Fruit fly (Drosophila melanogaster) whole organism, embryonic: ENCODE results near the gene CG12289.

Experiments
- C15 ChIP-seq: fragments of 200-800 bp; sonication (Bioruptor generic); IDR thresholded peaks from 3 replicates; pipeline ENCODE4 v1.3.6; 2022; ENCODE audit warnings: missing biosample characterization, missing genetic modification characterization
- CG10321 ChIP-seq: fragments of 200-800 bp; sonication (Bioruptor generic); IDR thresholded peaks from 2 replicates; pipeline ENCODE4 v1.3.6; 2022; ENCODE audit warnings: missing biosample characterization, missing genetic modification characterization
- CG11247 ChIP-seq: fragments of 200-800 bp; sonication (Bioruptor generic); IDR thresholded peaks from 2 replicates; pipeline ENCODE4 v1.3.6; 2022; ENCODE audit warnings: missing biosample characterization, missing genetic modification characterization
- CG12104 ChIP-seq: fragments of 200-800 bp; sonication (Bioruptor generic); optimal IDR thresholded peaks from 3 replicates; lab custom pipeline; 2016; ENCODE audit warnings: missing biosample characterization, missing genetic modification characterization
- CG12769 ChIP-seq: fragments of 200-800 bp; sonication (Bioruptor generic); optimal IDR thresholded peaks from 2 replicates; lab custom pipeline; 2019; ENCODE audit warnings: missing biosample characterization, mild to moderate bottlenecking, missing genetic modification characterization, moderate library complexity
- CG13775 ChIP-seq: fragments of 200-800 bp; sonication (Bioruptor generic); optimal IDR thresholded peaks from 3 replicates; lab custom pipeline; 2017; ENCODE audit warnings: missing biosample characterization, mild to moderate bottlenecking, missing genetic modification characterization
- CG14050 ChIP-seq: fragments of 200-800 bp; sonication (Bioruptor generic); IDR thresholded peaks from 3 replicates; pipeline ENCODE4 v1.3.6; 2022; ENCODE audit warnings: missing biosample characterization, missing genetic modification characterization
- CG15073 ChIP-seq: fragments of 200-800 bp; sonication (Bioruptor generic); optimal IDR thresholded peaks from 2 replicates; lab custom pipeline; 2016; ENCODE audit warnings: missing biosample characterization, missing genetic modification characterization
- CG18011 ChIP-seq: fragments of 200-800 bp; sonication (Bioruptor generic); optimal IDR thresholded peaks from 2 replicates; lab custom pipeline; 2017; ENCODE audit warnings: missing biosample characterization, missing genetic modification characterization, mild to moderate bottlenecking, moderate library complexity, missing genotype
- CG1832 ChIP-seq: fragments of 200-800 bp; sonication (Bioruptor generic); optimal IDR thresholded peaks from 2 replicates; lab custom pipeline; 2017; ENCODE audit warnings: missing biosample characterization, mild to moderate bottlenecking, missing genetic modification characterization, inconsistent platforms
- CG2202 ChIP-seq: fragments of 200-800 bp; sonication (Bioruptor generic); optimal IDR thresholded peaks from 2 replicates; lab custom pipeline; 2018; ENCODE audit warnings: missing biosample characterization, mild to moderate bottlenecking, missing genetic modification characterization
- CG2875 ChIP-seq: fragments of 200-800 bp; sonication (Bioruptor generic); optimal IDR thresholded peaks from 2 replicates; lab custom pipeline; 2017; ENCODE audit warnings: missing biosample characterization, mild to moderate bottlenecking, missing genetic modification characterization, missing genetic modification reagents
- CG3163 ChIP-seq: fragments of 200-800 bp; sonication (Bioruptor generic); optimal IDR thresholded peaks from 3 replicates; lab custom pipeline; 2016; ENCODE audit warnings: missing biosample characterization, missing genetic modification characterization
- CG32767 ChIP-seq: fragments of 200-800 bp; sonication (Bioruptor generic); IDR thresholded peaks from 2 replicates; pipeline ENCODE4 v1.3.6; 2022; ENCODE audit warnings: missing biosample characterization, missing genetic modification characterization
- CG32772 ChIP-seq: fragments of 200-800 bp; sonication (Bioruptor generic); IDR thresholded peaks from 2 replicates; pipeline ENCODE4 v1.3.6; 2022; ENCODE audit warnings: missing biosample characterization, missing genetic modification characterization
- CG3726 ChIP-seq: fragments of 200-800 bp; sonication (Bioruptor generic); IDR thresholded peaks from 3 replicates; pipeline ENCODE4, ENCODE4 v1.3.6; 2022; ENCODE audit warnings: missing biosample characterization, missing genetic modification characterization
- CG4424 ChIP-seq: fragments of 200-800 bp; sonication (Bioruptor generic); optimal IDR thresholded peaks from 3 replicates; lab custom pipeline; 2016; ENCODE audit warnings: missing biosample characterization, missing genetic modification characterization
- CG4707 ChIP-seq: fragments of 200-800 bp; sonication (Bioruptor generic); optimal IDR thresholded peaks from 2 replicates; lab custom pipeline; 2018; ENCODE audit warnings: missing biosample characterization, mild to moderate bottlenecking, missing genetic modification characterization, moderate library complexity
- CG9609 ChIP-seq: fragments of 200-800 bp; sonication (Bioruptor generic); optimal IDR thresholded peaks from 3 replicates; lab custom pipeline; 2016; ENCODE audit warnings: missing biosample characterization, missing genetic modification characterization
- Chrac-16 ChIP-seq: fragments of 200-800 bp; sonication (Bioruptor generic); optimal IDR thresholded peaks from 3 replicates; lab custom pipeline; 2016; ENCODE audit warnings: missing biosample characterization, missing genetic modification characterization
- Doc2 ChIP-seq: fragments of 200-800 bp; sonication (Bioruptor generic); IDR thresholded peaks from 2 replicates; pipeline ENCODE4 v1.3.6; 2022; ENCODE audit warnings: missing biosample characterization, missing genetic modification characterization
- E2f1 ChIP-seq: fragments of 200-800 bp; sonication (Bioruptor generic); IDR thresholded peaks from 2 replicates; pipeline ENCODE4 v1.3.6; 2022; ENCODE audit warnings: missing biosample characterization, missing genetic modification characterization
- Eip74EF ChIP-seq, 2 experiments: fragments of 200-800 bp in 1 of 2; fragments of >200 bp in 1 of 2; sonication (Bioruptor generic) in 1 of 2; optimal IDR thresholded peaks; 2 replicates each; lab custom pipeline; 2017 to 2019; ENCODE audit warnings: missing biosample characterization in 2 of 2, missing genetic modification characterization in 2 of 2, mild to moderate bottlenecking in 1 of 2, moderate library complexity in 1 of 2
- H15 ChIP-seq: fragments of 200-800 bp; sonication (Bioruptor generic); IDR thresholded peaks from 3 replicates; pipeline ENCODE4 v1.3.6; 2022; ENCODE audit warnings: missing biosample characterization, missing genetic modification characterization
- HLH4C ChIP-seq: fragments of 200-800 bp; sonication (Bioruptor generic); IDR thresholded peaks from 3 replicates; pipeline ENCODE4 v1.3.6; 2022; ENCODE audit warnings: missing biosample characterization, missing genetic modification characterization; ENCODE audit not compliant: partially characterized antibody
- Hey ChIP-seq: fragments of 200-800 bp; sonication (Bioruptor generic); optimal IDR thresholded peaks from 3 replicates; lab custom pipeline; 2018; ENCODE audit warnings: missing biosample characterization, mild to moderate bottlenecking, missing genetic modification characterization
- MTF-1 ChIP-seq: fragments of 200-800 bp; sonication (Bioruptor generic); optimal IDR thresholded peaks from 2 replicates; lab custom pipeline; 2018; ENCODE audit warnings: missing biosample characterization, mild to moderate bottlenecking, missing genetic modification characterization, borderline replicate concordance
- NC2α ChIP-seq: fragments of 200-800 bp; sonication (Bioruptor generic); optimal IDR thresholded peaks from 2 replicates; lab custom pipeline; 2016; ENCODE audit warnings: missing biosample characterization, missing genetic modification characterization
- Nf-YC ChIP-seq: fragments of 200-800 bp; optimal IDR thresholded peaks from 3 replicates; lab custom pipeline; 2019; ENCODE audit warnings: missing biosample characterization, mild to moderate bottlenecking, missing genetic modification characterization, moderate library complexity
- Opbp ChIP-seq: fragments of 200-800 bp; sonication (Bioruptor generic); IDR thresholded peaks from 3 replicates; pipeline ENCODE4 v1.3.6; 2022; ENCODE audit warnings: missing biosample characterization, missing genetic modification characterization; ENCODE audit not compliant: partially characterized antibody
- Six4 ChIP-seq: fragments of 200-800 bp; sonication (Bioruptor generic); optimal IDR thresholded peaks from 2 replicates; lab custom pipeline; 2016; ENCODE audit warnings: missing biosample characterization, missing genetic modification characterization
- Sry-δ ChIP-seq: fragments of 200-800 bp; sonication (Bioruptor generic); optimal IDR thresholded peaks from 2 replicates; lab custom pipeline; 2016; ENCODE audit warnings: missing biosample characterization, missing genetic modification characterization
- TFAM ChIP-seq: fragments of 200-800 bp; sonication (Bioruptor generic); optimal IDR thresholded peaks from 2 replicates; lab custom pipeline; 2017; ENCODE audit warnings: missing biosample characterization, missing genetic modification characterization, inconsistent platforms
- cato ChIP-seq: fragments of 200-800 bp; sonication (Bioruptor generic); optimal IDR thresholded peaks from 2 replicates; lab custom pipeline; 2016; ENCODE audit warnings: missing biosample characterization, missing genetic modification characterization, borderline replicate concordance
- crol ChIP-seq: fragments of 200-800 bp; sonication (Bioruptor generic); IDR thresholded peaks from 2 replicates; pipeline ENCODE4 v1.3.6; 2022; ENCODE audit warnings: missing biosample characterization, missing genetic modification characterization
- da ChIP-seq: fragments of 200-800 bp; sonication (Bioruptor generic); optimal IDR thresholded peaks from 2 replicates; lab custom pipeline; 2016; ENCODE audit warnings: missing biosample characterization, missing genetic modification characterization
- ems ChIP-seq: fragments of 200-800 bp; sonication (Bioruptor generic); optimal IDR thresholded peaks from 3 replicates; lab custom pipeline; 2016; ENCODE audit warnings: missing biosample characterization, missing genetic modification characterization
- fd102C ChIP-seq: fragments of 200-800 bp; sonication (Bioruptor generic); optimal IDR thresholded peaks from 2 replicates; lab custom pipeline; 2018; ENCODE audit warnings: missing biosample characterization, mild to moderate bottlenecking, missing genetic modification characterization, moderate library complexity
- fd3F ChIP-seq: fragments of 200-800 bp; sonication (Bioruptor generic); optimal IDR thresholded peaks from 2 replicates; lab custom pipeline; 2018; ENCODE audit warnings: missing biosample characterization, mild to moderate bottlenecking, missing genetic modification characterization, moderate library complexity
- ftz-f1 ChIP-seq: fragments of 200-800 bp; sonication (Bioruptor generic); optimal IDR thresholded peaks from 2 replicates; lab custom pipeline; 2016; ENCODE audit warnings: missing biosample characterization, missing genetic modification characterization
- lab ChIP-seq: fragments of 200-800 bp; sonication (Bioruptor generic); optimal IDR thresholded peaks from 3 replicates; lab custom pipeline; 2017; ENCODE audit warnings: missing biosample characterization, missing genetic modification characterization, mild to moderate bottlenecking, moderate library complexity, missing genetic modification reagents
- lilli ChIP-seq: fragments of 200-800 bp; sonication (Bioruptor generic); optimal IDR thresholded peaks from 3 replicates; lab custom pipeline; 2016; ENCODE audit warnings: missing biosample characterization, missing genetic modification characterization
- nom ChIP-seq: fragments of 200-800 bp; sonication (Bioruptor generic); optimal IDR thresholded peaks from 2 replicates; lab custom pipeline; 2017; ENCODE audit warnings: missing biosample characterization, missing genetic modification characterization, mild to moderate bottlenecking, moderate library complexity, missing genetic modification reagents
- pb ChIP-seq: fragments of 200-800 bp; sonication (Bioruptor generic); optimal IDR thresholded peaks from 3 replicates; lab custom pipeline; 2016; ENCODE audit warnings: missing biosample characterization, missing genetic modification characterization
- phol ChIP-seq: fragments of 200-800 bp; sonication (Bioruptor generic); optimal IDR thresholded peaks from 3 replicates; lab custom pipeline; 2018; ENCODE audit warnings: missing biosample characterization, mild to moderate bottlenecking, missing genetic modification characterization, moderate library complexity
- schlank ChIP-seq: fragments of 200-800 bp; sonication (Bioruptor generic); optimal IDR thresholded peaks from 2 replicates; lab custom pipeline; 2018; ENCODE audit warnings: missing biosample characterization, mild to moderate bottlenecking, missing genetic modification characterization
- sima ChIP-seq: fragments of 200-800 bp; sonication (Bioruptor generic); optimal IDR thresholded peaks from 2 replicates; lab custom pipeline; 2016; ENCODE audit warnings: missing biosample characterization, missing genetic modification characterization
- slou ChIP-seq: fragments of 200-800 bp; sonication (Bioruptor generic); optimal IDR thresholded peaks from 3 replicates; lab custom pipeline; 2016; ENCODE audit warnings: missing biosample characterization, missing genetic modification characterization
- tgo ChIP-seq: fragments of 200-800 bp; sonication (Bioruptor generic); IDR thresholded peaks from 3 replicates; pipeline ENCODE4 v1.3.6; 2022; ENCODE audit warnings: missing biosample characterization, missing genetic modification characterization
- wek ChIP-seq: fragments of 200-800 bp; sonication (Bioruptor generic); optimal IDR thresholded peaks from 3 replicates; lab custom pipeline; 2018; ENCODE audit warnings: missing biosample characterization, mild to moderate bottlenecking, missing genetic modification characterization, moderate library complexity
- yki ChIP-seq: fragments of >200 bp; optimal IDR thresholded peaks from 3 replicates; lab custom pipeline; 2018

The CG12289 gene

DNA sequence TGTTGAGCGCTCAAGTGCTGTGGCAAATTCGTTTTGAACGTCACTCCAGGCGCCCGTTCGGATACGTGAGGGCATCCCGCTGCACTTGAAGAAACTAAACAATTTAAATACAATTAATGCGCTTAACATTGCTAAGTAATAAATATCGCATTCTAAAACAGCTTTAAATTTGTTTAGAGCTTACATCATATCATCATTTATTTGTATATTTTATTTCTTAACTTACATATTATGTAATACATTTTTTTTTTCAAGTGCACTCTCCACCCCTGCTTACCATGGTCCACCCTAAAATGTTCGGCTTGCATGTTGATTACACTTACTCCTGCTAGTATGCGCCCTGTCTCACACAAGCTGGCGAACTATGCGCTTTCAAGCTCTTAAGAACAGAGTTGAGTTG is 42.9 kb downstream of the CG12289 start (continued):
- TF ChIP-seq CG18011 (GFP tag; lab: Kevin White, UChicago) (peak; percentile 19), cato (peak; percentile 55), CG32772 (peak; percentile 77), Eip74EF (GFP tag; optimal IDR thresholded peaks at IDR 0.05; lab: Kevin White, UChicago) (peak in 1 of 2 experiments; percentile 39), CG3163 (no peak), CG15073 (GFP tag; lab: Kevin White, UChicago) (peak; percentile 26), E2f1 (GFP tag; lab: Robert Waterston, UW) (peak; percentile 74), da (GFP tag; lab: Kevin White, UChicago) (no peak), fd102C (GFP tag; lab: Kevin White, UChicago) (peak; percentile 5), Six4 (peak; percentile 37), HLH4C (GFP tag; lab: Robert Waterston, UW) (no peak), ems (no peak), Hey (tag; lab: Kevin White, UChicago) (no peak), lilli (GFP tag; lab: Kevin White, UChicago) (peak; percentile 50), TFAM (GFP tag; lab: Kevin White, UChicago) (peak; percentile 1), CG2875 (GFP tag; lab: Kevin White, UChicago) (peak; percentile 83), Doc2 (GFP tag; lab: Robert Waterston, UW) (no peak), ftz-f1 (GFP tag; lab: Kevin White, UChicago) (no peak), pb (GFP tag; lab: Kevin White, UChicago) (no peak), crol (GFP tag; lab: Robert Waterston, UW) (no peak), Opbp (no peak), Nf-YC (tag; lab: Kevin White, UChicago) (no peak), MTF-1 (peak; percentile 29), CG12769 (tag; lab: Kevin White, UChicago) (no peak), Sry-δ (GFP tag; lab: Kevin White, UChicago) (no peak), schlank (tag; lab: Kevin White, UChicago) (no peak), sima (GFP tag; lab: Kevin White, UChicago) (no peak), tgo (GFP tag; lab: Robert Waterston, UW) (peak; percentile 67), CG2202 (tag; lab: Kevin White, UChicago) (peak; percentile 85), CG11247 (GFP tag; lab: Robert Waterston, UW) (peak; percentile 7; the same call in 1 of the 2 replicates), CG32767 (peak; percentile 56; the same call in 1 of the 2 replicates), CG14050 (GFP tag; lab: Robert Waterston, UW) (peak; percentile 39; the same call in 1 of the 3 replicates), slou (peak; percentile 13), nom (GFP tag; lab: Kevin White, UChicago) (peak; percentile 6), CG10321 (no peak), CG9609 (no peak), CG1832 (no peak), phol (tag; lab: Kevin White, UChicago) (peak; percentile 83), NC2α (GFP tag; lab: Kevin White, UChicago) (peak; percentile 37), CG13775 (peak; percentile 78), fd3F (GFP tag; lab: Kevin White, UChicago) (no peak), lab (GFP tag; lab: Kevin White, UChicago) (peak; percentile 65), C15 (GFP tag; lab: Robert Waterston, UW) (no peak; the same call in 2 of the 3 replicates), CG12104 (GFP tag; lab: Kevin White, UChicago) (no peak), wek (GFP tag; lab: Kevin White, UChicago) (peak; percentile 1), CG4424 (peak; percentile 77), Chrac-16 (peak; percentile 82), H15 (GFP tag; lab: Robert Waterston, UW) (peak; percentile 70), CG3726 (peak; percentile 60; the same call in 1 of the 3 replicates), yki (lab: Kevin White, UChicago) (no peak), CG4707 (GFP tag; lab: Kevin White, UChicago) (no peak)
